Worm (Caenorhabditis elegans) whole organism, L1 larva: ENCODE results near the gene K09G1.1.

Experiments used
- C04F5.9 ChIP-seq: sonication (generic microtip); optimal IDR thresholded peaks from 2 replicates; lab custom pipeline; 2016; ENCODE audit warnings: missing genetic modification characterization, missing compliant biosample characterization
- C16A3.4 ChIP-seq: fragments of 150-350 bp; optimal IDR thresholded peaks from 2 replicates; lab custom pipeline; 2014; ENCODE audit warnings: missing biosample characterization, missing genetic modification characterization
- F16B12.6 ChIP-seq: fragments of 150-350 bp; optimal IDR thresholded peaks from 2 replicates; lab custom pipeline; 2014; ENCODE audit warnings: missing biosample characterization, missing genetic modification characterization
- aly-2 ChIP-seq: fragments of 150-350 bp; optimal IDR thresholded peaks from 2 replicates; lab custom pipeline; 2014; ENCODE audit warnings: missing biosample characterization, missing genetic modification characterization
- ama-1 ChIP-seq: fragments of 150-350 bp; optimal IDR thresholded peaks from 2 replicates; lab custom pipeline; 2014
- blmp-1 ChIP-seq: fragments of 150-350 bp; optimal IDR thresholded peaks from 2 replicates; lab custom pipeline; 2014; ENCODE audit warnings: missing biosample characterization, missing genetic modification characterization
- ceh-8 ChIP-seq: fragments of 200-800 bp; sonication (Bioruptor generic); optimal IDR thresholded peaks from 2 replicates; lab custom pipeline; 2018; ENCODE audit warnings: mild to moderate bottlenecking, missing genetic modification characterization, moderate library complexity, missing compliant biosample characterization
- ceh-82 ChIP-seq, 3 experiments: fragments of 150-350 bp in 1 of 3; sonication (generic microtip) in 2 of 3; optimal IDR thresholded peaks; 2 replicates each; lab custom pipeline; 2014 to 2017; ENCODE audit warnings: missing biosample characterization in 3 of 3, missing genetic modification characterization in 3 of 3
- ceh-88 ChIP-seq: fragments of 200-800 bp; sonication (Bioruptor generic); IDR thresholded peaks from 2 replicates; pipeline ENCODE4 v1.3.6; 2022; ENCODE audit warnings: missing genetic modification characterization, missing compliant biosample characterization
- ceh-90 ChIP-seq: sonication (generic microtip); optimal IDR thresholded peaks from 2 replicates; lab custom pipeline; 2016; ENCODE audit warnings: missing genetic modification characterization, missing compliant biosample characterization
- ces-1 ChIP-seq: fragments of 150-350 bp; optimal IDR thresholded peaks from 2 replicates; lab custom pipeline; 2014; ENCODE audit warnings: missing biosample characterization, missing genetic modification reagents, missing genetic modification characterization
- dpl-1 ChIP-seq, 3 experiments: fragments of 150-350 bp in 2 of 3; sonication (generic microtip) in 1 of 3; optimal IDR thresholded peaks; 2 replicates each; lab custom pipeline; 2014 to 2017; ENCODE audit warnings: missing biosample characterization in 3 of 3, missing genetic modification characterization in 3 of 3, missing genetic modification reagents in 3 of 3
- dsc-1 ChIP-seq: sonication (generic microtip); optimal IDR thresholded peaks from 2 replicates; lab custom pipeline; 2016; ENCODE audit warnings: mild to moderate bottlenecking, missing genetic modification characterization, missing compliant biosample characterization
- egl-13 ChIP-seq: sonication (generic microtip); optimal IDR thresholded peaks from 2 replicates; lab custom pipeline; 2016; ENCODE audit warnings: missing genotype, missing genetic modification reagents, missing genetic modification characterization, missing compliant biosample characterization
- egl-27 ChIP-seq, 2 experiments: fragments of 150-350 bp in 1 of 2; sonication (generic microtip); optimal IDR thresholded peaks; 3 replicates each; lab custom pipeline; 2017 to 2018; ENCODE audit warnings: missing biosample characterization in 2 of 2, missing genetic modification characterization in 2 of 2, missing genetic modification reagents in 2 of 2
- elt-2 ChIP-seq: sonication (generic microtip); optimal IDR thresholded peaks from 2 replicates; lab custom pipeline; 2016; ENCODE audit warnings: missing genetic modification characterization, mild to moderate bottlenecking, inconsistent platforms, missing compliant biosample characterization, missing genetic modification reagents
- elt-3 ChIP-seq, 6 experiments: fragments of 150-350 bp in 1 of 6; sonication (generic microtip); optimal IDR thresholded peaks; 2 replicates each; lab custom pipeline; 2017 to 2018; ENCODE audit warnings: missing biosample characterization in 6 of 6, missing genetic modification characterization in 6 of 6, inconsistent platforms in 1 of 6
- ets-5 ChIP-seq: fragments of 200-800 bp; sonication (Bioruptor generic); IDR thresholded peaks from 2 replicates; pipeline ENCODE4 v1.3.6; 2022; ENCODE audit warnings: missing genetic modification characterization, missing compliant biosample characterization
- fkh-4 ChIP-seq: sonication (generic microtip); optimal IDR thresholded peaks from 2 replicates; lab custom pipeline; 2016; ENCODE audit warnings: missing compliant biosample characterization, missing genetic modification characterization, borderline replicate concordance
- fkh-8 ChIP-seq: sonication (generic microtip); optimal IDR thresholded peaks from 2 replicates; lab custom pipeline; 2016; ENCODE audit warnings: mild to moderate bottlenecking, missing genetic modification characterization, missing compliant biosample characterization
- fos-1 ChIP-seq: fragments of 150-350 bp; optimal IDR thresholded peaks from 2 replicates; lab custom pipeline; 2014; ENCODE audit warnings: missing biosample characterization, missing genetic modification characterization
- hlh-17 ChIP-seq: fragments of 200-800 bp; sonication (Bioruptor generic); optimal IDR thresholded peaks from 2 replicates; lab custom pipeline; 2018; ENCODE audit warnings: missing genetic modification characterization, mild to moderate bottlenecking, missing compliant biosample characterization, moderate library complexity, borderline replicate concordance
- hlh-4 ChIP-seq: sonication (generic microtip); optimal IDR thresholded peaks from 2 replicates; lab custom pipeline; 2016; ENCODE audit warnings: mild to moderate bottlenecking, missing genetic modification characterization, missing compliant biosample characterization
- hpl-2 ChIP-seq: fragments of 150-350 bp; optimal IDR thresholded peaks from 2 replicates; lab custom pipeline; 2014; ENCODE audit warnings: missing biosample characterization, missing genetic modification reagents, missing genetic modification characterization
- lin-13 ChIP-seq: fragments of 150-350 bp; optimal IDR thresholded peaks from 2 replicates; lab custom pipeline; 2014; ENCODE audit warnings: missing biosample characterization, missing genetic modification reagents, missing genetic modification characterization
- lin-15B ChIP-seq: fragments of 150-350 bp; sonication (generic microtip); optimal IDR thresholded peaks from 3 replicates; lab custom pipeline; 2014; ENCODE audit warnings: missing biosample characterization, missing genetic modification characterization
- lin-39 ChIP-seq: fragments of 150-350 bp; optimal IDR thresholded peaks from 2 replicates; lab custom pipeline; 2014; ENCODE audit warnings: missing biosample characterization, missing genetic modification reagents, missing genetic modification characterization
- mab-9 ChIP-seq: fragments of 200-800 bp; sonication (Bioruptor generic); IDR thresholded peaks from 2 replicates; pipeline ENCODE4 v1.3.6; 2022; ENCODE audit warnings: missing genetic modification reagents, missing genetic modification characterization, missing compliant biosample characterization
- mdl-1 ChIP-seq, 2 experiments: fragments of 150-350 bp; optimal IDR thresholded peaks; 2 replicates each; lab custom pipeline; 2014 to 2017; ENCODE audit warnings: missing biosample characterization in 2 of 2, missing genetic modification characterization in 2 of 2, inconsistent platforms in 1 of 2
- mep-1 ChIP-seq: fragments of 150-350 bp; optimal IDR thresholded peaks from 2 replicates; lab custom pipeline; 2014; ENCODE audit warnings: missing biosample characterization, missing genetic modification characterization
- nhr-11 ChIP-seq: fragments of 150-350 bp; optimal IDR thresholded peaks from 2 replicates; lab custom pipeline; 2014; ENCODE audit warnings: missing biosample characterization, missing genetic modification characterization
- nhr-12 ChIP-seq: sonication (generic microtip); optimal IDR thresholded peaks from 2 replicates; lab custom pipeline; 2017; ENCODE audit warnings: missing biosample characterization, missing genetic modification characterization
- nhr-19 ChIP-seq: fragments of 200-800 bp; sonication (Bioruptor generic); conservative IDR thresholded peaks from 2 replicates; pipeline ENCODE4 v1.3.6; 2022; ENCODE audit warnings: missing genetic modification characterization, missing compliant biosample characterization
- nhr-20 ChIP-seq: sonication (generic microtip); optimal IDR thresholded peaks from 2 replicates; lab custom pipeline; 2016; ENCODE audit warnings: mild to moderate bottlenecking, missing genetic modification characterization, missing compliant biosample characterization
- nhr-28 ChIP-seq: fragments of 150-350 bp; optimal IDR thresholded peaks from 2 replicates; lab custom pipeline; 2014; ENCODE audit warnings: missing biosample characterization, missing genetic modification characterization
- nhr-71 ChIP-seq: sonication (generic microtip); optimal IDR thresholded peaks from 2 replicates; lab custom pipeline; 2016; ENCODE audit warnings: mild to moderate bottlenecking, missing genetic modification characterization, moderate library complexity, missing compliant biosample characterization
- nhr-77 ChIP-seq: fragments of 150-350 bp; optimal IDR thresholded peaks from 2 replicates; lab custom pipeline; 2014; ENCODE audit warnings: missing biosample characterization, missing genetic modification characterization
- nhr-84 ChIP-seq: sonication (generic microtip); optimal IDR thresholded peaks from 2 replicates; lab custom pipeline; 2017; ENCODE audit warnings: missing biosample characterization, missing genetic modification characterization
- nhr-85 ChIP-seq: sonication (generic microtip); peaks from one replicate; lab custom pipeline; 2016; ENCODE audit warnings: missing genetic modification characterization, inconsistent platforms, missing compliant biosample characterization
- pag-3 ChIP-seq: sonication (generic microtip); optimal IDR thresholded peaks from 2 replicates; lab custom pipeline; 2017; ENCODE audit warnings: missing genetic modification characterization, mild to moderate bottlenecking, missing compliant biosample characterization, antibody characterized with exemption, borderline replicate concordance; ENCODE audit not compliant: insufficient read depth
- pqm-1 ChIP-seq: sonication (generic microtip); optimal IDR thresholded peaks from 3 replicates; lab custom pipeline; 2017; ENCODE audit warnings: missing biosample characterization, missing genetic modification characterization
- rnt-1 ChIP-seq: sonication (generic microtip); optimal IDR thresholded peaks from 2 replicates; lab custom pipeline; 2016; ENCODE audit warnings: mild to moderate bottlenecking, missing genetic modification characterization, moderate library complexity, missing compliant biosample characterization
- sox-4 ChIP-seq: sonication (generic microtip); optimal IDR thresholded peaks from 2 replicates; lab custom pipeline; 2016; ENCODE audit warnings: missing genetic modification characterization, missing compliant biosample characterization
- sptf-1 ChIP-seq: fragments of 150-350 bp; optimal IDR thresholded peaks from 2 replicates; lab custom pipeline; 2014; ENCODE audit warnings: missing biosample characterization, missing genetic modification characterization
- unc-98 ChIP-seq: fragments of 200-800 bp; sonication (Bioruptor generic); IDR thresholded peaks from 2 replicates; pipeline ENCODE4 v1.3.6; 2022; ENCODE audit warnings: missing genetic modification characterization, missing compliant biosample characterization
- xbp-1 ChIP-seq: sonication (generic microtip); optimal IDR thresholded peaks from 2 replicates; lab custom pipeline; 2016; ENCODE audit warnings: missing genetic modification characterization, missing compliant biosample characterization
- zag-1 ChIP-seq: fragments of 150-350 bp; optimal IDR thresholded peaks from 2 replicates; lab custom pipeline; 2014; ENCODE audit warnings: missing biosample characterization, missing genetic modification characterization

The K09G1.1 gene

ce11 chrV:9536505-9536904 is 46.8 kb upstream of the K09G1.1 start, which contains the start of gene C50F4.4 (continued):
- TF ChIP-seq pqm-1 (tag; lab: Kevin White, UChicago) (no peak), ces-1 (GFP tag; lab: Kevin White, UChicago) (no peak), lin-39 (tag; lab: Kevin White, UChicago) (peak; percentile 7), fos-1 (tag; lab: Kevin White, UChicago) (no peak), ceh-90 (peak; percentile 74), ets-5 (no peak), mab-9 (GFP tag; lab: Robert Waterston, UW) (0 out of 2 replicates have a peak, but pooled peaks have one; percentile 49), nhr-85 (tag; lab: Kevin White, UChicago) (peak; percentile 63), sox-4 (peak; percentile 72), nhr-28 (no peak), nhr-12 (tag; lab: Kevin White, UChicago) (no peak), lin-13 (GFP tag; lab: Kevin White, UChicago) (no peak), mdl-1 (tag; optimal IDR thresholded peaks at IDR 0.05; lab: Kevin White, UChicago) (no peak), nhr-19 (GFP tag; lab: Robert Waterston, UW) (peak; percentile 42; the same call in 1 of the 2 replicates), egl-13 (peak; percentile 36), F16B12.6 (tag; lab: Kevin White, UChicago) (no peak), nhr-71 (tag; lab: Kevin White, UChicago) (peak; percentile 69), C16A3.4 (no peak), C04F5.9 (tag; lab: Kevin White, UChicago) (no peak), lin-15B (no peak), rnt-1 (tag; lab: Kevin White, UChicago) (peak; percentile 93), ceh-88 (GFP tag; lab: Robert Waterston, UW) (no peak), nhr-77 (tag; lab: Kevin White, UChicago) (no peak), nhr-11 (tag; lab: Kevin White, UChicago) (no peak), ceh-8 (GFP tag; lab: Kevin White, UChicago) (no peak), dpl-1 (GFP tag; optimal IDR thresholded peaks at IDR 0.05; lab: Kevin White, UChicago) (peak; percentile 20 to 65 (median 38)), blmp-1 (no peak), elt-2 (tag; lab: Kevin White, UChicago) (no peak), pag-3 (tag; lab: Kevin White, UChicago) (no peak), hlh-17 (GFP tag; lab: Kevin White, UChicago) (no peak), hlh-4 (tag; lab: Kevin White, UChicago) (no peak), ceh-82 (tag; optimal IDR thresholded peaks at IDR 0.05; lab: Kevin White, UChicago) (no peak), ama-1 (lab: Kevin White, UChicago) (no peak), sptf-1 (no peak), dsc-1 (tag; lab: Kevin White, UChicago) (peak; percentile 61), xbp-1 (tag; lab: Kevin White, UChicago) (peak; percentile 62), egl-27 (tag; optimal IDR thresholded peaks at IDR 0.05; lab: Kevin White, UChicago) (no peak), fkh-8 (tag; lab: Kevin White, UChicago) (peak; percentile 15), fkh-4 (tag; lab: Kevin White, UChicago) (peak; percentile 64), mep-1 (tag; lab: Kevin White, UChicago) (peak; percentile 12), nhr-84 (no peak), aly-2 (no peak), elt-3 (tag; optimal IDR thresholded peaks at IDR 0.05; lab: Kevin White, UChicago) (no peak), zag-1 (tag; lab: Kevin White, UChicago) (no peak)

- TF ChIP-seq fkh-4 (tag; lab: Kevin White, UChicago), result no peak
- no peak for TF ChIP-seq nhr-20 (tag; lab: Kevin White, UChicago)
- no peak for TF ChIP-seq hpl-2 (GFP tag; lab: Kevin White, UChicago)
- TF ChIP-seq pag-3 (tag; lab: Kevin White, UChicago), result no peak
- no peak for TF ChIP-seq nhr-19 (GFP tag; lab: Robert Waterston, UW)
- no peak for TF ChIP-seq nhr-11 (tag; lab: Kevin White, UChicago)
- TF ChIP-seq fos-1 (tag; lab: Kevin White, UChicago), result no peak
- TF ChIP-seq unc-98, result no peak
Observed at ce11 chrV:9539638-9540037, 43.7 kb upstream of the K09G1.1 start, which contains the start of gene C50F4.12. C50F4.12 (minus strand) TSS chrV:9539738.
